Worm (Caenorhabditis elegans): ENCODE measurements around the gene scd-2.

- TF ChIP-seq tab-1 (GFP tag; IDR thresholded peaks at IDR 0.05) (no peak), klf-2 (GFP tag; conservative IDR thresholded peaks at IDR 0.05) (no peak), ztf-29 (GFP tag; IDR thresholded peaks at IDR 0.05) (no peak), med-1 (GFP tag; optimal IDR thresholded peaks at IDR 0.05; ENCODE audit: insufficient read depth) (no peak), ref-1 (GFP tag; conservative IDR thresholded peaks at IDR 0.05) (no peak), flt-1 (GFP tag; IDR thresholded peaks at IDR 0.05) (no peak), T22C8.4 (GFP tag; IDR thresholded peaks at IDR 0.05) (no peak), ztf-23 (GFP tag; IDR thresholded peaks at IDR 0.05) (no peak), cog-1 (tag; optimal IDR thresholded peaks at IDR 0.05) (no peak)
Observed at ce11 chrV:6602556-6603062, 30.4 kb upstream of the scd-2 start, which contains the start of gene ZK1055.6.
